Worm (Caenorhabditis elegans) whole organism, L4/young adult: Measurements from ENCODE around the gene F23B12.1.
A peak's percentile ranks its signal among the peaks of the same experiment; 100 is the strongest.

ENCODE experiments used
- W03F9.2 ChIP-seq: fragments of 150-350 bp; optimal IDR thresholded peaks from 2 replicates; lab custom pipeline; 2014; ENCODE audit warnings: missing biosample characterization, missing genetic modification characterization
- dao-5 ChIP-seq: sonication (generic microtip); optimal IDR thresholded peaks from 2 replicates; lab custom pipeline; 2016; ENCODE audit warnings: missing genotype, missing genetic modification characterization, moderate library complexity, missing compliant biosample characterization
- him-1 ChIP-seq: sonication (generic microtip); optimal IDR thresholded peaks from 2 replicates; lab custom pipeline; 2016; ENCODE audit warnings: missing genotype, missing genetic modification reagents, missing genetic modification characterization, missing compliant biosample characterization

The F23B12.1 gene

ce11 chrV:14428865-14429264 is at the start of gene F23B12.1:
F23B12.1 (plus strand) TSS chrV:14429165.
- no peak for TF ChIP-seq him-1 (tag; lab: Kevin White, UChicago)
- no peak for TF ChIP-seq W03F9.2 (tag; lab: Kevin White, UChicago)
- TF ChIP-seq dao-5 (tag; lab: Kevin White, UChicago), result no peak

ce11 chrV:14380242-14380641 is 48.7 kb upstream of the F23B12.1 start:
- TF ChIP-seq him-1 (tag; lab: Kevin White, UChicago) (no peak), dao-5 (tag; lab: Kevin White, UChicago) (no peak), W03F9.2 (tag; lab: Kevin White, UChicago) (no peak)

ce11 chrV:14391830-14392229 is 37.1 kb upstream of the F23B12.1 start, which contains the start of gene C15H11.10:
C15H11.10 (plus strand) TSS chrV:14392130.
- TF ChIP-seq W03F9.2 (tag; lab: Kevin White, UChicago) (no peak), him-1 (tag; lab: Kevin White, UChicago) (no peak), dao-5 (tag; lab: Kevin White, UChicago) (no peak)

ce11 chrV:14393504-14393903 is 35.5 kb upstream of the F23B12.1 start, which contains the start of gene C15H11.1:
C15H11.1 (plus strand) TSS chrV:14393804.
- TF ChIP-seq dao-5 (tag; lab: Kevin White, UChicago) (no peak), him-1 (tag; lab: Kevin White, UChicago) (no peak), W03F9.2 (tag; lab: Kevin White, UChicago) (no peak)

ce11 chrV:14394743-14395142 is 34.2 kb upstream of the F23B12.1 start, which contains the start of gene C15H11.13:
C15H11.13 (plus strand) TSS chrV:14395043.
- TF ChIP-seq him-1 (tag; lab: Kevin White, UChicago) (no peak), W03F9.2 (tag; lab: Kevin White, UChicago) (no peak), dao-5 (tag; lab: Kevin White, UChicago) (no peak)

- TF ChIP-seq him-1 (tag; lab: Kevin White, UChicago) (no peak), dao-5 (tag; lab: Kevin White, UChicago) (no peak), W03F9.2 (tag; lab: Kevin White, UChicago) (no peak)
These were observed 32.8 kb upstream of the F23B12.1 start for ce11 chrV:14396123-14396669.

- TF ChIP-seq W03F9.2 (tag; lab: Kevin White, UChicago), result no peak
- TF ChIP-seq him-1 (tag; lab: Kevin White, UChicago), result no peak
- TF ChIP-seq dao-5 (tag; lab: Kevin White, UChicago), result no peak
These were observed 23.3 kb upstream of the F23B12.1 start for ce11 chrV:14405647-14406046.

- TF ChIP-seq W03F9.2 (tag; lab: Kevin White, UChicago) (no peak), dao-5 (tag; lab: Kevin White, UChicago) (no peak)
These were observed 20.2 kb upstream of the F23B12.1 start, which contains the start of gene gnrr-2 for ce11 chrV:14408774-14409173. gnrr-2 (plus strand) TSS chrV:14409074.

- TF ChIP-seq W03F9.2 (tag; lab: Kevin White, UChicago), result no peak
- no peak for TF ChIP-seq him-1 (tag; lab: Kevin White, UChicago)
- no peak for TF ChIP-seq dao-5 (tag; lab: Kevin White, UChicago)
These were observed 19.1 kb upstream of the F23B12.1 start for ce11 chrV:14409905-14410304.

ce11 chrV:14411989-14412388 is 17.0 kb upstream of the F23B12.1 start:
- TF ChIP-seq W03F9.2 (tag; lab: Kevin White, UChicago) (no peak), dao-5 (tag; lab: Kevin White, UChicago) (no peak), him-1 (tag; lab: Kevin White, UChicago) (no peak)

ce11 chrV:14414032-14414431 is 14.9 kb upstream of the F23B12.1 start:
- TF ChIP-seq dao-5 (tag; lab: Kevin White, UChicago) (no peak), him-1 (tag; lab: Kevin White, UChicago) (no peak), W03F9.2 (tag; lab: Kevin White, UChicago) (no peak)

- TF ChIP-seq W03F9.2 (tag; lab: Kevin White, UChicago) (peak; percentile 68), dao-5 (tag; lab: Kevin White, UChicago) (no peak), him-1 (tag; lab: Kevin White, UChicago) (no peak)
These were observed 13.9 kb upstream of the F23B12.1 start, which contains the start of the genes nxf-1 and C15H11.11 for ce11 chrV:14414964-14415564. nxf-1 (minus strand) TSS chrV:14415014. C15H11.11 (plus strand) TSS chrV:14415499.

ce11 chrV:14417735-14418134 is 11.2 kb upstream of the F23B12.1 start, which contains the start of the genes nxf-2 and set-31:
nxf-2 (minus strand) TSS chrV:14417835.
set-31 (plus strand) TSS chrV:14417903.
- no peak for TF ChIP-seq W03F9.2 (tag; lab: Kevin White, UChicago)
- no peak for TF ChIP-seq dao-5 (tag; lab: Kevin White, UChicago)
- no peak for TF ChIP-seq him-1 (tag; lab: Kevin White, UChicago)
